Worm (Caenorhabditis elegans) whole organism, young adult: Measurements from ENCODE around the gene tofu-1.

Experiments
- C17E4.6 ChIP-seq: fragments of 200-800 bp; sonication (Bioruptor generic); IDR thresholded peaks from 2 replicates; pipeline ENCODE4 v1.3.6; 2022; ENCODE audit warnings: missing genetic modification reagents, missing genetic modification characterization, missing compliant biosample characterization
- F55B11.4 ChIP-seq: sonication (generic microtip); optimal IDR thresholded peaks from 2 replicates; lab custom pipeline; 2016; ENCODE audit warnings: missing compliant biosample characterization, missing genetic modification characterization, borderline replicate concordance; ENCODE audit not compliant: insufficient read depth
- F57A8.1 ChIP-seq: fragments of 200-800 bp; sonication (Bioruptor generic); optimal IDR thresholded peaks from 2 replicates; lab custom pipeline; 2018; ENCODE audit warnings: mild to moderate bottlenecking, missing genetic modification characterization, moderate library complexity, missing compliant biosample characterization
- K12H6.12 ChIP-seq: fragments of 200-800 bp; sonication (Bioruptor generic); optimal IDR thresholded peaks from 2 replicates; lab custom pipeline; 2018; ENCODE audit warnings: mild to moderate bottlenecking, missing genetic modification characterization, missing compliant biosample characterization
- aptf-3 ChIP-seq: fragments of 200-800 bp; sonication (Bioruptor generic); IDR thresholded peaks from 2 replicates; pipeline ENCODE4 v1.3.6; 2022; ENCODE audit warnings: missing genetic modification characterization, missing compliant biosample characterization
- bed-2 ChIP-seq: fragments of 200-800 bp; sonication (Bioruptor generic); IDR thresholded peaks from 2 replicates; pipeline ENCODE4 v1.3.6; 2022; ENCODE audit warnings: missing genetic modification reagents, missing genetic modification characterization, missing compliant biosample characterization
- ccch-3 ChIP-seq: fragments of 200-800 bp; sonication (Bioruptor generic); optimal IDR thresholded peaks from 2 replicates; lab custom pipeline; 2018; ENCODE audit warnings: mild to moderate bottlenecking, missing genetic modification characterization, missing compliant biosample characterization
- cebp-1 ChIP-seq, 2 experiments: fragments of 200-800 bp in 1 of 2; sonication (Bioruptor generic) in 1 of 2; sonication (generic microtip) in 1 of 2; IDR thresholded peaks in 1 of 2; optimal IDR thresholded peaks in 1 of 2; 2 replicates each; pipeline versions ENCODE4 v1.3.6 to Lab custom; 2017 to 2022; ENCODE audit warnings: missing compliant biosample characterization in 2 of 2, missing genetic modification characterization in 2 of 2, mild to moderate bottlenecking in 1 of 2, missing genetic modification reagents in 1 of 2, moderate library complexity in 1 of 2
- cebp-2 ChIP-seq: fragments of 200-800 bp; sonication (Bioruptor generic); IDR thresholded peaks from 2 replicates; pipeline ENCODE4 v1.3.6; 2022; ENCODE audit warnings: missing genetic modification characterization, missing compliant biosample characterization
- ceh-100 ChIP-seq: fragments of 200-800 bp; sonication (Bioruptor generic); IDR thresholded peaks from 2 replicates; pipeline ENCODE4 v1.3.6; 2022; ENCODE audit warnings: missing genetic modification reagents, missing genetic modification characterization, missing compliant biosample characterization
- die-1 ChIP-seq: sonication (generic microtip); optimal IDR thresholded peaks from 2 replicates; lab custom pipeline; 2016; ENCODE audit warnings: missing genotype, mild to moderate bottlenecking, missing genetic modification characterization, missing compliant biosample characterization
- egl-44 ChIP-seq: fragments of 200-800 bp; sonication (Bioruptor generic); IDR thresholded peaks from 2 replicates; pipeline ENCODE4 v1.3.6; 2022; ENCODE audit warnings: missing genetic modification reagents, missing genetic modification characterization, missing compliant biosample characterization
- egrh-3 ChIP-seq: fragments of 200-800 bp; sonication (Bioruptor generic); IDR thresholded peaks from 2 replicates; pipeline ENCODE4 v1.3.6; 2022; ENCODE audit warnings: missing genetic modification reagents, missing genetic modification characterization, missing compliant biosample characterization
- ekl-4 ChIP-seq: fragments of 200-800 bp; sonication (Bioruptor generic); IDR thresholded peaks from 2 replicates; pipeline ENCODE4 v1.3.6; 2022; ENCODE audit warnings: missing genetic modification reagents, missing genetic modification characterization, missing compliant biosample characterization
- him-1 ChIP-seq: sonication (generic microtip); optimal IDR thresholded peaks from 2 replicates; lab custom pipeline; 2016; ENCODE audit warnings: missing genotype, missing genetic modification reagents, missing genetic modification characterization, missing compliant biosample characterization
- hmg-1.2 ChIP-seq: fragments of 200-800 bp; sonication (Bioruptor generic); IDR thresholded peaks from 2 replicates; pipeline ENCODE4 v1.3.6; 2022; ENCODE audit warnings: missing genetic modification reagents, missing genetic modification characterization, missing compliant biosample characterization
- hrde-1 ChIP-seq: sonication (generic microtip); optimal IDR thresholded peaks from 2 replicates; lab custom pipeline; 2016; ENCODE audit warnings: missing genetic modification characterization, mild to moderate bottlenecking, missing compliant biosample characterization, moderate library complexity, missing genotype, missing genetic modification reagents, borderline replicate concordance
- hsf-1 ChIP-seq: fragments of 200-800 bp; sonication (Bioruptor generic); IDR thresholded peaks from 2 replicates; pipeline ENCODE4 v1.3.6; 2022; ENCODE audit warnings: missing genetic modification reagents, missing genetic modification characterization, missing compliant biosample characterization
- let-526 ChIP-seq: fragments of 200-800 bp; sonication (Bioruptor generic); IDR thresholded peaks from 2 replicates; pipeline ENCODE4 v1.3.6; 2022; ENCODE audit warnings: missing genetic modification reagents, missing genetic modification characterization, missing compliant biosample characterization
- lsl-1 ChIP-seq: fragments of 200-800 bp; sonication (Bioruptor generic); optimal IDR thresholded peaks from 2 replicates; lab custom pipeline; 2018; ENCODE audit warnings: mild to moderate bottlenecking, missing genetic modification characterization, moderate library complexity, missing compliant biosample characterization
- mcd-1 ChIP-seq: fragments of 200-800 bp; sonication (Bioruptor generic); IDR thresholded peaks from 2 replicates; pipeline ENCODE4 v1.3.6; 2022; ENCODE audit warnings: missing genetic modification reagents, missing genetic modification characterization, missing compliant biosample characterization
- mel-28 ChIP-seq: sonication (generic microtip); optimal IDR thresholded peaks from 2 replicates; lab custom pipeline; 2016; ENCODE audit warnings: borderline replicate concordance, mild to moderate bottlenecking, missing genetic modification characterization, missing compliant biosample characterization
- nfya-1 ChIP-seq: sonication (generic microtip); optimal IDR thresholded peaks from 2 replicates; lab custom pipeline; 2017; ENCODE audit warnings: antibody characterized with exemption, missing compliant biosample characterization, missing genetic modification characterization, borderline replicate concordance; ENCODE audit not compliant: insufficient read depth
- nfya-2 ChIP-seq: fragments of 200-800 bp; sonication (Bioruptor generic); IDR thresholded peaks from 2 replicates; pipeline ENCODE4 v1.3.6; 2022; ENCODE audit warnings: missing genetic modification reagents, missing genetic modification characterization, missing compliant biosample characterization
- nhr-120 ChIP-seq: fragments of 200-800 bp; sonication (Bioruptor generic); IDR thresholded peaks from 2 replicates; pipeline ENCODE4 v1.3.6; 2022; ENCODE audit warnings: missing genetic modification characterization, missing compliant biosample characterization
- nhr-179 ChIP-seq: sonication (generic microtip); optimal IDR thresholded peaks from 2 replicates; lab custom pipeline; 2016; ENCODE audit warnings: mild to moderate bottlenecking, missing genetic modification characterization, missing compliant biosample characterization
- nhr-80 ChIP-seq: sonication (generic microtip); optimal IDR thresholded peaks from 2 replicates; lab custom pipeline; 2016; ENCODE audit warnings: missing genetic modification characterization, missing compliant biosample characterization
- pbrm-1 ChIP-seq: fragments of 200-800 bp; sonication (Bioruptor generic); IDR thresholded peaks from 2 replicates; pipeline ENCODE4 v1.3.6; 2022; ENCODE audit warnings: missing genetic modification reagents, missing genetic modification characterization, missing compliant biosample characterization
- rcor-1 ChIP-seq: fragments of 200-800 bp; sonication (Bioruptor generic); IDR thresholded peaks from 2 replicates; pipeline ENCODE4 v1.3.6; 2022; ENCODE audit warnings: missing genetic modification reagents, missing genetic modification characterization, missing compliant biosample characterization
- snpc-1.1 ChIP-seq: sonication (generic microtip); optimal IDR thresholded peaks from 2 replicates; lab custom pipeline; 2017; ENCODE audit warnings: missing genetic modification characterization, mild to moderate bottlenecking, missing compliant biosample characterization, antibody characterized with exemption, moderate library complexity, missing genotype, missing genetic modification reagents; ENCODE audit not compliant: insufficient read depth
- snpc-1.3 ChIP-seq: sonication (generic microtip); optimal IDR thresholded peaks from 2 replicates; lab custom pipeline; 2017; ENCODE audit warnings: missing genetic modification characterization, mild to moderate bottlenecking, missing compliant biosample characterization, antibody characterized with exemption, moderate library complexity, missing genotype, missing genetic modification reagents; ENCODE audit not compliant: insufficient read depth
- sptf-2 ChIP-seq: fragments of 200-800 bp; sonication (Bioruptor generic); optimal IDR thresholded peaks from 2 replicates; lab custom pipeline; 2018; ENCODE audit warnings: mild to moderate bottlenecking, missing genetic modification characterization, missing compliant biosample characterization
- tbx-9 ChIP-seq: sonication (generic microtip); optimal IDR thresholded peaks from 2 replicates; lab custom pipeline; 2016; ENCODE audit warnings: borderline replicate concordance, missing genetic modification characterization, inconsistent platforms, missing compliant biosample characterization
- zfh-2 ChIP-seq: fragments of 200-800 bp; sonication (Bioruptor generic); conservative IDR thresholded peaks from 2 replicates; pipeline ENCODE4 v1.3.6; 2022; ENCODE audit warnings: missing genetic modification reagents, missing genetic modification characterization, missing compliant biosample characterization
- zim-3 ChIP-seq: sonication (generic microtip); optimal IDR thresholded peaks from 2 replicates; lab custom pipeline; 2017; ENCODE audit warnings: mild to moderate bottlenecking, missing genetic modification characterization, moderate library complexity, missing compliant biosample characterization
- ztf-3 ChIP-seq: fragments of 200-800 bp; sonication (Bioruptor generic); optimal IDR thresholded peaks from 2 replicates; lab custom pipeline; 2018; ENCODE audit warnings: mild to moderate bottlenecking, missing genetic modification characterization, missing compliant biosample characterization

The tofu-1 gene

DNA sequence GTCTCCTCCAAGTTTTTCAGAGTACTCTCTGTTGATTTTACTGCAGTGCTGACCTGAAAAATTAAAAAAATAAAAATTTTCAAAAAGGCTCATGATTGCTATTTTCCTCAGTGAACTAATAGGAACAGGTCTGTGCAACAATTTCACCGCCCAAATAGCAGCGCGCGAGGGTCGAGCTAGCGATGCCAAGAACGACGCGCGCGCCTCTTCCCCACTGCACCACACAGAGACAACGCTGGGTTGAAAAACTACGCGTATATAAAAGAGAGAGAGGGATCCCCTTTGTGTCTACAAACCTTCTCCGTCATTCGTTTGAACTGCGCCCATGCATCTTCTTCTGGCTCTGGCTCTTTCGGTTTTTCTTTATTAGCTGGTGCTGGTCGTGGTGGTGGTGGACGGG, 10.8 kb upstream of the tofu-1 start (continued):
- TF ChIP-seq snpc-1.1 (peak; percentile 65), egrh-3 (peak; percentile 63), tbx-9 (peak; percentile 70), die-1 (tag; lab: Kevin White, UChicago) (peak; percentile 97), F57A8.1 (peak; percentile 98), bed-2 (GFP tag; lab: Robert Waterston, UW) (no peak), ztf-3 (GFP tag; lab: Kevin White, UChicago) (peak; percentile 35), him-1 (tag; lab: Kevin White, UChicago) (peak; percentile 97), F55B11.4 (no peak)

DNA sequence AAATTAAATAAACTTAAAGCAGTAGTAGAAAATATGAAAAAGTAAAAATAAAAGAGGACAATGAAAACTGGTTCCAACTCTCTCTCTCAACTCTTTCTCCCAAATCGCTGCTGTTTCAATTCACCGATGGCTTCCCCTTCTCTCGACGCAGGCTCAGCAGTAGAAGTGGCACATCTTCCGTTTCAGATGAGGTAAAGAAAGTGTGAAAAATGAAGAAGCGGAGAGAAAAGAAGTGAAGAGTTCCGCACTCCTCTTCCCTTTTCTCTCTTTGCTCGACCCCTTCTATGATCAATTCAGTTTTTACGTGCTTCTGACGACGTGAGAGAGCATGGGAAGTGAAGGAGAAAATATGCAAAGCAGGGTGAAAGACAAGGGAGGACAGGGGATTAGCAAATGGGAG, 6.7 kb upstream of the tofu-1 start:
- TF ChIP-seq hsf-1: 0 out of 2 replicates have a peak, but pooled peaks have one; percentile 31
- 0 out of 2 replicates have a peak, but pooled peaks have one; percentile 21 for TF ChIP-seq zfh-2 (GFP tag; lab: Robert Waterston, UW)
- no peak for TF ChIP-seq nhr-179

DNA sequence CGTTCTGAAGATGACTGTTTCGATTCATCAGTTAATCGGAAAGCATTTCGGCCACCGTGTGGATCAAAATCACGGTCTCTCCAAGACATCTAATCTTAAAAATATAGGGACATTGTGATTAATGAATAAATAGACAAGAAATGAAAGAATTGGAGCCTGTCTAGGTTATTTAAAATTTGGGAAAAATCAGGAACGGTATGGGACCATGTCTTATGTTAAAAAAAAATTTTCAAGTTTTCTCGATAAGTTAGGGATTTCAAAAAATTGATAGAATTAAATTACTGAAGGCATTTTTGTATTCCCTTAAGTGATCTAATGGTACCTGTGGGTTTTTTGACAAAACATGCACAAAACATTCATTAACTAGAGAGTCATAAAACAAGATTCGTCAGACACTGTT, 4.8 kb upstream of the tofu-1 start, which contains the start of gene unc-41:
TSS of gene unc-41 (minus strand) at position 101 of the 400 bp plus-strand sequence.
- no peak for TF ChIP-seq hmg-1.2 (GFP tag; lab: Robert Waterston, UW)
- TF ChIP-seq die-1 (tag; lab: Kevin White, UChicago): no peak
- TF ChIP-seq egl-44 (GFP tag; lab: Robert Waterston, UW): no peak
- TF ChIP-seq lsl-1 (GFP tag; lab: Kevin White, UChicago): no peak
- no peak for TF ChIP-seq rcor-1 (GFP tag; lab: Robert Waterston, UW)
- TF ChIP-seq cebp-2 (GFP tag; lab: Robert Waterston, UW): no peak
- no peak for TF ChIP-seq hrde-1 (tag; lab: Kevin White, UChicago)
- no peak for TF ChIP-seq pbrm-1
- TF ChIP-seq nhr-179: no peak
- TF ChIP-seq mcd-1 (GFP tag; lab: Robert Waterston, UW): no peak
- TF ChIP-seq tbx-9: no peak
- no peak for TF ChIP-seq ceh-100 (GFP tag; lab: Robert Waterston, UW)
- TF ChIP-seq C17E4.6 (GFP tag; lab: Robert Waterston, UW): no peak

DNA sequence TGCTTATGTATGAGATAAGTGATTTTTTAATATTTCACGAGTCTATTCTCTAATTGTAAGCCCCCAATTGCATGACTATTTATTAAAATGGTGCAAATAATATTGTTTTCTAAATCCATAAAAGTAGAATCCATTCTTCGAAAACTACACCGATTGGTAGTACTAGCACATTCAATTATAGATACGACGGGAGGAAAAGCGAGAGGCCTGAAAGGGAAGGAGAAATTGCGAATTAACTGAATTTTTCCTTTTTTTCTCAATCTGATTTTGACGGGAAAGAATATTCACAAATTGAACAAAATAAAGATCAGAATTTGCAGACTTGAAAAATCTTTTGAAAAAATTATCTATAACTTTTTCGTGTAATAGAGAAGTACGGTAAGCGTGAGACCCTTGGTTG, 3.7 kb upstream of the tofu-1 start:
- TF ChIP-seq nhr-80 (tag; lab: Kevin White, UChicago): no peak
- TF ChIP-seq snpc-1.3: no peak
- TF ChIP-seq ceh-100 (GFP tag; lab: Robert Waterston, UW): no peak
- TF ChIP-seq sptf-2 (GFP tag; lab: Kevin White, UChicago): no peak
- TF ChIP-seq aptf-3 (GFP tag; lab: Robert Waterston, UW): no peak
- TF ChIP-seq let-526 (GFP tag; lab: Robert Waterston, UW): no peak
- no peak for TF ChIP-seq nfya-2 (GFP tag; lab: Robert Waterston, UW)
- no peak for TF ChIP-seq nfya-1
- TF ChIP-seq hmg-1.2 (GFP tag; lab: Robert Waterston, UW): no peak
- no peak for TF ChIP-seq K12H6.12 (tag; lab: Kevin White, UChicago)
- no peak for TF ChIP-seq zim-3 (tag; lab: Kevin White, UChicago)
- TF ChIP-seq ekl-4: no peak
- no peak for TF ChIP-seq nhr-120 (GFP tag; lab: Robert Waterston, UW)
- TF ChIP-seq ccch-3: no peak
- TF ChIP-seq cebp-1 (GFP tag; IDR thresholded peaks at IDR 0.05; lab: Robert Waterston, UW): no peak
- TF ChIP-seq cebp-1 (tag; optimal IDR thresholded peaks at IDR 0.05; lab: Kevin White, UChicago): no peak
- no peak for TF ChIP-seq mel-28
